Worm (Caenorhabditis elegans) whole organism, L4 larva: ENCODE data around the gene acs-14.

ENCODE experiments used
- F10B5.3 ChIP-seq: sonication (generic microtip); optimal IDR thresholded peaks from 2 replicates; lab custom pipeline; 2016; ENCODE audit warnings: mild to moderate bottlenecking, missing genetic modification characterization, missing compliant biosample characterization
- F26F4.8 ChIP-seq: fragments of 200-800 bp; sonication (Bioruptor generic); conservative IDR thresholded peaks from 2 replicates; pipeline ENCODE4 v1.3.6; 2022; ENCODE audit warnings: missing genetic modification characterization, missing compliant biosample characterization
- F37D6.2 ChIP-seq: sonication (generic microtip); optimal IDR thresholded peaks from 2 replicates; lab custom pipeline; 2016; ENCODE audit warnings: mild to moderate bottlenecking, missing genetic modification characterization, missing compliant biosample characterization
- R02D3.7 ChIP-seq: fragments of 150-350 bp; sonication (generic microtip); optimal IDR thresholded peaks from 3 replicates; lab custom pipeline; 2014; ENCODE audit warnings: missing biosample characterization, missing genetic modification characterization
- T26A8.4 ChIP-seq: fragments of 200-800 bp; sonication (Bioruptor generic); IDR thresholded peaks from 2 replicates; pipeline ENCODE4 v1.3.6; 2022; ENCODE audit warnings: missing genetic modification characterization, missing compliant biosample characterization
- aha-1 ChIP-seq: fragments of 150-350 bp; peaks from one replicate; lab custom pipeline; 2014; ENCODE audit warnings: missing biosample characterization, missing genetic modification characterization
- arid-1 ChIP-seq: fragments of 200-800 bp; sonication (Bioruptor generic); conservative IDR thresholded peaks from 2 replicates; pipeline ENCODE4 v1.3.6; 2022; ENCODE audit warnings: missing genetic modification reagents, missing genetic modification characterization, missing compliant biosample characterization
- attf-4 ChIP-seq: sonication (generic microtip); optimal IDR thresholded peaks from 3 replicates; lab custom pipeline; 2017; ENCODE audit warnings: missing biosample characterization, missing genetic modification characterization
- ceh-20 ChIP-seq: fragments of 200-800 bp; sonication (Bioruptor generic); IDR thresholded peaks from 2 replicates; pipeline ENCODE4 v1.3.6; 2022; ENCODE audit warnings: missing genetic modification reagents, missing genetic modification characterization, missing compliant biosample characterization
- ceh-28 ChIP-seq: fragments of 150-350 bp; optimal IDR thresholded peaks from 2 replicates; lab custom pipeline; 2014; ENCODE audit warnings: missing biosample characterization, missing genetic modification reagents, missing genetic modification characterization
- ceh-44 ChIP-seq: fragments of 200-800 bp; sonication (Bioruptor generic); IDR thresholded peaks from 2 replicates; pipeline ENCODE4 v1.3.6; 2022; ENCODE audit warnings: missing genetic modification reagents, missing genetic modification characterization, missing compliant biosample characterization
- daf-16 ChIP-seq, 3 experiments: sonication (generic microtip); optimal IDR thresholded peaks; 2 replicates each; lab custom pipeline; 2016 to 2017; ENCODE audit warnings: missing genetic modification characterization in 3 of 3, missing genetic modification reagents in 3 of 3, mild to moderate bottlenecking in 2 of 3, missing compliant biosample characterization in 2 of 3, missing biosample characterization in 1 of 3, moderate library complexity in 1 of 3
- daf-8 ChIP-seq: fragments of 200-800 bp; sonication (Bioruptor generic); IDR thresholded peaks from 2 replicates; pipeline ENCODE4 v1.3.6; 2022; ENCODE audit warnings: missing genetic modification characterization, missing compliant biosample characterization
- dmd-6 ChIP-seq: fragments of 200-800 bp; sonication (Bioruptor generic); IDR thresholded peaks from 2 replicates; pipeline ENCODE4 v1.3.6; 2022; ENCODE audit warnings: missing genetic modification reagents, missing genetic modification characterization, missing compliant biosample characterization
- dpl-1 ChIP-seq: fragments of 150-350 bp; optimal IDR thresholded peaks from 2 replicates; lab custom pipeline; 2014; ENCODE audit warnings: missing biosample characterization, missing genetic modification reagents, missing genetic modification characterization
- duxl-1 ChIP-seq: sonication (generic microtip); optimal IDR thresholded peaks from 2 replicates; lab custom pipeline; 2016; ENCODE audit warnings: mild to moderate bottlenecking, missing genetic modification characterization, moderate library complexity, missing compliant biosample characterization; ENCODE audit not compliant: poor library complexity
- dve-1 ChIP-seq: sonication (generic microtip); optimal IDR thresholded peaks from 2 replicates; lab custom pipeline; 2017; ENCODE audit warnings: antibody characterized with exemption, mild to moderate bottlenecking, missing genetic modification characterization, missing compliant biosample characterization; ENCODE audit not compliant: insufficient read depth
- egl-43 ChIP-seq: fragments of 200-800 bp; sonication (Bioruptor generic); IDR thresholded peaks from 2 replicates; pipeline ENCODE4 v1.3.6; 2022; ENCODE audit warnings: missing genetic modification reagents, missing genetic modification characterization, missing compliant biosample characterization
- hlh-30 ChIP-seq: sonication (generic microtip); optimal IDR thresholded peaks from 2 replicates; lab custom pipeline; 2017; ENCODE audit warnings: antibody characterized with exemption, mild to moderate bottlenecking, missing genetic modification characterization, missing compliant biosample characterization; ENCODE audit not compliant: insufficient read depth
- lin-13 ChIP-seq: fragments of 150-350 bp; optimal IDR thresholded peaks from 2 replicates; lab custom pipeline; 2014; ENCODE audit warnings: missing biosample characterization, missing genetic modification reagents, missing genetic modification characterization
- lin-38 ChIP-seq: fragments of 200-800 bp; sonication (Bioruptor generic); IDR thresholded peaks from 2 replicates; pipeline ENCODE4 v1.3.6; 2022; ENCODE audit warnings: missing genetic modification reagents, missing genetic modification characterization, missing compliant biosample characterization
- lsy-2 ChIP-seq, 2 experiments: fragments of 150-350 bp in 1 of 2; sonication (generic microtip) in 1 of 2; optimal IDR thresholded peaks; 2 replicates each; lab custom pipeline; 2014 to 2017; ENCODE audit warnings: missing biosample characterization in 2 of 2, missing genetic modification characterization in 2 of 2
- mdl-1 ChIP-seq, 2 experiments: fragments of 150-350 bp in 1 of 2; sonication (generic microtip) in 1 of 2; optimal IDR thresholded peaks; 2 replicates each; lab custom pipeline; 2014 to 2017; ENCODE audit warnings: missing biosample characterization in 2 of 2, missing genetic modification characterization in 2 of 2
- mdt-29 ChIP-seq: fragments of 200-800 bp; sonication (Bioruptor generic); IDR thresholded peaks from 2 replicates; pipeline ENCODE4 v1.3.6; 2022; ENCODE audit warnings: missing genetic modification reagents, missing genetic modification characterization, missing compliant biosample characterization
- mep-1 ChIP-seq: fragments of 150-350 bp; sonication (generic microtip); optimal IDR thresholded peaks from 3 replicates; lab custom pipeline; 2014; ENCODE audit warnings: missing biosample characterization, missing genetic modification characterization
- mes-2 ChIP-seq: sonication (generic microtip); optimal IDR thresholded peaks from 2 replicates; lab custom pipeline; 2016; ENCODE audit warnings: missing genotype, mild to moderate bottlenecking, missing genetic modification characterization, missing compliant biosample characterization; ENCODE audit not compliant: poor library complexity, severe bottlenecking
- mxl-3 ChIP-seq: fragments of 200-800 bp; sonication (Bioruptor generic); optimal IDR thresholded peaks from 2 replicates; lab custom pipeline; 2018; ENCODE audit warnings: mild to moderate bottlenecking, missing genetic modification characterization, missing compliant biosample characterization
- nhr-102 ChIP-seq: sonication (generic microtip); optimal IDR thresholded peaks from 2 replicates; lab custom pipeline; 2016; ENCODE audit warnings: mild to moderate bottlenecking, missing genetic modification characterization, moderate library complexity, missing compliant biosample characterization
- nhr-25 ChIP-seq: sonication (generic microtip); optimal IDR thresholded peaks from 2 replicates; lab custom pipeline; 2017; ENCODE audit warnings: missing genetic modification characterization, mild to moderate bottlenecking, missing compliant biosample characterization, antibody characterized with exemption, moderate library complexity, borderline replicate concordance; ENCODE audit not compliant: insufficient read depth
- nhr-28 ChIP-seq: fragments of 150-350 bp; optimal IDR thresholded peaks from 2 replicates; lab custom pipeline; 2014; ENCODE audit warnings: missing biosample characterization, missing genetic modification characterization
- nhr-41 ChIP-seq: fragments of 200-800 bp; sonication (Bioruptor generic); IDR thresholded peaks from 2 replicates; pipeline ENCODE4 v1.3.6; 2022; ENCODE audit warnings: missing genetic modification reagents, missing genetic modification characterization, missing compliant biosample characterization
- nhr-48 ChIP-seq: sonication (generic microtip); optimal IDR thresholded peaks from 2 replicates; lab custom pipeline; 2016; ENCODE audit warnings: mild to moderate bottlenecking, missing genetic modification characterization, missing compliant biosample characterization
- nhr-6 ChIP-seq: fragments of 150-350 bp; optimal IDR thresholded peaks from 2 replicates; lab custom pipeline; 2014; ENCODE audit warnings: missing biosample characterization, missing genetic modification characterization
- nhr-76 ChIP-seq: fragments of 150-350 bp; optimal IDR thresholded peaks from 2 replicates; lab custom pipeline; 2014; ENCODE audit warnings: missing biosample characterization, missing genetic modification characterization
- nhr-77 ChIP-seq: fragments of 150-350 bp; optimal IDR thresholded peaks from 2 replicates; lab custom pipeline; 2014; ENCODE audit warnings: missing biosample characterization, missing genetic modification characterization
- rbr-2 ChIP-seq: sonication (generic microtip); optimal IDR thresholded peaks from 2 replicates; lab custom pipeline; 2016; ENCODE audit warnings: missing genotype, missing genetic modification characterization, missing compliant biosample characterization
- saeg-2 ChIP-seq: fragments of 200-800 bp; sonication (Bioruptor generic); IDR thresholded peaks from 2 replicates; pipeline ENCODE4 v1.3.6; 2022; ENCODE audit warnings: missing genetic modification reagents, missing genetic modification characterization, missing compliant biosample characterization
- snpc-1.2 ChIP-seq: fragments of 200-800 bp; sonication (Bioruptor generic); IDR thresholded peaks from 2 replicates; pipeline ENCODE4 v1.3.6; 2022; ENCODE audit warnings: missing genetic modification reagents, missing genetic modification characterization, missing compliant biosample characterization
- spr-3 ChIP-seq: fragments of 200-800 bp; sonication (Bioruptor generic); optimal IDR thresholded peaks from 2 replicates; lab custom pipeline; 2018; ENCODE audit warnings: mild to moderate bottlenecking, missing genetic modification characterization, missing compliant biosample characterization
- unc-62 ChIP-seq, 3 experiments: fragments of 150-350 bp in 1 of 3; sonication (generic microtip); optimal IDR thresholded peaks in 2 of 3; peaks in 1 of 3; 1 replicate in 1 of 3; 2 replicates in 2 of 3; lab custom pipeline; 2014 to 2017; ENCODE audit warnings: missing biosample characterization in 3 of 3, missing genetic modification characterization in 3 of 3, missing genetic modification reagents in 3 of 3, missing genotype in 1 of 3
- vab-7 ChIP-seq: fragments of 200-800 bp; sonication (Bioruptor generic); IDR thresholded peaks from 2 replicates; pipeline ENCODE4 v1.3.6; 2022; ENCODE audit warnings: missing genetic modification reagents, missing genetic modification characterization, missing compliant biosample characterization
- zip-11 ChIP-seq: fragments of 200-800 bp; sonication (Bioruptor generic); IDR thresholded peaks from 2 replicates; pipeline ENCODE4 v1.3.6; 2022; ENCODE audit warnings: missing genetic modification characterization, missing compliant biosample characterization
- ztf-11 ChIP-seq: fragments of 150-350 bp; optimal IDR thresholded peaks from 2 replicates; lab custom pipeline; 2014; ENCODE audit warnings: missing biosample characterization, missing genetic modification characterization
- ztf-7 ChIP-seq: fragments of 150-350 bp; optimal IDR thresholded peaks from 2 replicates; lab custom pipeline; 2014; ENCODE audit warnings: missing biosample characterization, missing genetic modification characterization

The acs-14 gene

DNA sequence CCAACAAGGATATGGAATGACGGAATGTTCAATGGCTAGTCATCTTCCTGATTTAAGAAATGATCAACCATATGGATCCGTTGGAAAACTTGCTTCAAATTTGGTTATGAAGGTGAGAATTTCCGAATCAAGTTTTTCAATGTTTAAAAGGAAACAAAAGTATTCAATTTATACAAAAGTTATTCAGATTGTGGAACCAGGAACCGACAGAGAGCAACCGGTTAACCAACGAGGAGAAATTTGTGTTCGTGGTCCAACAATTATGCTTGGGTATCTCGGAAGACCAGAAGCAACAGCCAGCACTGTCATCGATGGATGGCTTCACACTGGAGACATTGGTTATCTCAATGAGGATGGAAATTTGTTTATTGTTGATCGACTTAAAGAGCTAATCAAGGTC lies 1.7 kb downstream of the acs-14 start:
- peak in 1 of 2 experiments; percentile 32 for TF ChIP-seq unc-62 (GFP tag; optimal IDR thresholded peaks at IDR 0.05 in 1 of 2; lab: Kevin White, UChicago)
- no peak for TF ChIP-seq unc-62 (tag; optimal IDR thresholded peaks at IDR 0.05; lab: Kevin White, UChicago)
- no peak for TF ChIP-seq vab-7 (GFP tag; lab: Robert Waterston, UW)
- peak; percentile 97 for TF ChIP-seq aha-1 (tag; lab: Kevin White, UChicago)

- TF ChIP-seq unc-62 (GFP tag; optimal IDR thresholded peaks at IDR 0.05 in 1 of 2; lab: Kevin White, UChicago) (no peak), unc-62 (tag; optimal IDR thresholded peaks at IDR 0.05; lab: Kevin White, UChicago) (no peak), nhr-48 (peak; percentile 18), arid-1 (GFP tag; lab: Robert Waterston, UW) (0 out of 2 replicates have a peak, but pooled peaks have one; percentile 10), nhr-102 (tag; lab: Kevin White, UChicago) (peak; percentile 49), lin-38 (peak; percentile 47), ceh-20 (GFP tag; lab: Robert Waterston, UW) (no peak), daf-16 (GFP tag; optimal IDR thresholded peaks at IDR 0.05; lab: Kevin White, UChicago) (no peak), daf-16 (tag; optimal IDR thresholded peaks at IDR 0.05; lab: Kevin White, UChicago) (peak; percentile 46), duxl-1 (tag; lab: Kevin White, UChicago) (peak; percentile 7), dpl-1 (GFP tag; lab: Kevin White, UChicago) (peak; percentile 69), dve-1 (tag; lab: Kevin White, UChicago) (peak; percentile 47), mep-1 (peak; percentile 36), hlh-30 (peak; percentile 10), F37D6.2 (tag; lab: Kevin White, UChicago) (no peak), ztf-7 (tag; lab: Kevin White, UChicago) (peak; percentile 23), mes-2 (tag; lab: Kevin White, UChicago) (peak; percentile 60), ceh-28 (tag; lab: Kevin White, UChicago) (no peak), rbr-2 (tag; lab: Kevin White, UChicago) (peak; percentile 45), lsy-2 (tag; optimal IDR thresholded peaks at IDR 0.05; lab: Kevin White, UChicago) (peak in 1 of 2 experiments; percentile 66), dmd-6 (peak; percentile 38; the same call in 1 of the 2 replicates)
Measured at ce11 chrV:9513590-9513989, 5.7 kb downstream of the acs-14 start, which contains the start of gene eif-2Bdelta. TSS of gene eif-2Bdelta (plus strand) at chrV:9513824.

DNA sequence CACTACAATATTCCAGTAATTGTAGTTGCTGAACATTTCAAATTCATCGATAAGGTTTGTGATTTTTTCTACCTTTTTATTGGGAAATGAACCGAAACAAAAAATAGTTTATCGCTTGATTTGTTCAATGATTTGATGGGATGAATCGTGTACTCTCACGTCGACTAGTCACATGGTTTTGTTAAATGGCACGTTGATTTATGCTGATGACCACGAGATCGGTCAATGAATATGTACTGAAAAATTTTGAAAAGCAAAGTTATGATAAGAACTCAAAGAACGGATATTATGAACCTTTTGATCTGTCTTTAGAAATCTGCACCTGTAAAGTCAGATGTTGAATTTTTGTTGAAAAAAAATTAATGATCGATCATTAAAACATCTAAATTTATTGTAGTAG lies 8.3 kb downstream of the acs-14 start:
- TF ChIP-seq mes-2 (tag; lab: Kevin White, UChicago) (no peak), nhr-25 (tag; lab: Kevin White, UChicago) (peak; percentile 46), F10B5.3 (tag; lab: Kevin White, UChicago) (no peak), unc-62 (GFP tag; optimal IDR thresholded peaks at IDR 0.05 in 1 of 2; lab: Kevin White, UChicago) (peak in 1 of 2 experiments; percentile 99), unc-62 (tag; optimal IDR thresholded peaks at IDR 0.05; lab: Kevin White, UChicago) (no peak), F26F4.8 (no peak), attf-4 (no peak), egl-43 (GFP tag; lab: Robert Waterston, UW) (no peak), nhr-28 (tag; lab: Kevin White, UChicago) (peak; percentile 97), ceh-44 (GFP tag; lab: Robert Waterston, UW) (no peak), nhr-6 (tag; lab: Kevin White, UChicago) (peak; percentile 46), nhr-77 (tag; lab: Kevin White, UChicago) (peak; percentile 34), ztf-11 (no peak), mdl-1 (tag; optimal IDR thresholded peaks at IDR 0.05; lab: Kevin White, UChicago) (peak in 1 of 2 experiments; percentile 65), snpc-1.2 (GFP tag; lab: Robert Waterston, UW) (no peak), ceh-28 (tag; lab: Kevin White, UChicago) (no peak), ceh-20 (GFP tag; lab: Robert Waterston, UW) (peak; percentile 69; the same call in 1 of the 2 replicates), T26A8.4 (GFP tag; lab: Robert Waterston, UW) (no peak), hlh-30 (peak; percentile 83), nhr-76 (peak; percentile 12), nhr-41 (GFP tag; lab: Robert Waterston, UW) (no peak), mep-1 (peak; percentile 42), mdt-29 (GFP tag; lab: Robert Waterston, UW) (no peak), daf-8 (no peak), R02D3.7 (tag; lab: Kevin White, UChicago) (no peak), nhr-48 (peak; percentile 49), saeg-2 (GFP tag; lab: Robert Waterston, UW) (no peak), lin-13 (GFP tag; lab: Kevin White, UChicago) (no peak), lin-38 (no peak), zip-11 (no peak), mxl-3 (GFP tag; lab: Kevin White, UChicago) (peak; percentile 69), lsy-2 (tag; optimal IDR thresholded peaks at IDR 0.05; lab: Kevin White, UChicago) (peak in 1 of 2 experiments; percentile 52), spr-3 (no peak)
